Fruit fly (Drosophila melanogaster): ENCODE measurements around the gene ninaC.

dm6 chr2L:7363079-7363478, 14.4 kb upstream of the ninaC start, which contains the start of gene Wnt10:
- TF ChIP-seq usp (GFP tag; optimal IDR thresholded peaks at IDR 0.05) (no peak), pan (optimal IDR thresholded peaks at IDR 0.05) (no peak), brk (GFP tag; optimal IDR thresholded peaks at IDR 0.05) (no peak), CG32264 (GFP tag; optimal IDR thresholded peaks at IDR 0.05) (no peak), ey (GFP tag; optimal IDR thresholded peaks at IDR 0.05) (no peak), lola (GFP tag; optimal IDR thresholded peaks at IDR 0.05) (no peak), Dfd (GFP tag; optimal IDR thresholded peaks at IDR 0.05) (no peak), Jra (GFP tag; optimal IDR thresholded peaks at IDR 0.05) (no peak), rgr (GFP tag; optimal IDR thresholded peaks at IDR 0.05) (no peak), CG9705 (GFP tag; optimal IDR thresholded peaks at IDR 0.05) (no peak), CrebA (GFP tag; optimal IDR thresholded peaks at IDR 0.05; ENCODE audit: borderline replicate concordance) (no peak), psq (GFP tag; optimal IDR thresholded peaks at IDR 0.05) (no peak), Myc (optimal IDR thresholded peaks at IDR 0.05) (no peak), N (GFP tag; optimal IDR thresholded peaks at IDR 0.05) (no peak)
